Fruit fly (Drosophila melanogaster) whole organism, embryonic: Measurements from ENCODE around the gene papi.

ENCODE experiments used
- Aef1 ChIP-seq: fragments of 200-800 bp; sonication (Bioruptor generic); IDR thresholded peaks from 3 replicates; pipeline ENCODE4 v1.3.6; 2022; ENCODE audit warnings: missing biosample characterization, missing genetic modification characterization
- Atf-2 ChIP-seq: fragments of 200-800 bp; sonication (Bioruptor generic); optimal IDR thresholded peaks from 2 replicates; lab custom pipeline; 2016; ENCODE audit warnings: missing biosample characterization, missing genetic modification characterization
- Awh ChIP-seq: fragments of 200-800 bp; sonication (Bioruptor generic); IDR thresholded peaks from 2 replicates; pipeline ENCODE4, ENCODE4 v1.3.6; 2022; ENCODE audit warnings: missing biosample characterization, missing genetic modification characterization
- CG12155 ChIP-seq: fragments of 200-800 bp; sonication (Bioruptor generic); optimal IDR thresholded peaks from 3 replicates; lab custom pipeline; 2016; ENCODE audit warnings: missing biosample characterization, missing genetic modification characterization
- CG13624 ChIP-seq: fragments of 200-800 bp; sonication (Bioruptor generic); optimal IDR thresholded peaks from 2 replicates; lab custom pipeline; 2016; ENCODE audit warnings: missing biosample characterization, missing genetic modification characterization
- CG13775 ChIP-seq: fragments of 200-800 bp; sonication (Bioruptor generic); optimal IDR thresholded peaks from 3 replicates; lab custom pipeline; 2017; ENCODE audit warnings: missing biosample characterization, mild to moderate bottlenecking, missing genetic modification characterization
- CG14965 ChIP-seq: fragments of 200-800 bp; sonication (Bioruptor generic); optimal IDR thresholded peaks from 2 replicates; lab custom pipeline; 2016; ENCODE audit warnings: missing biosample characterization, missing genetic modification characterization, borderline replicate concordance
- CG16813 ChIP-seq: fragments of 200-800 bp; sonication (Bioruptor generic); IDR thresholded peaks from 3 replicates; pipeline ENCODE4 v1.3.6; 2022; ENCODE audit warnings: missing biosample characterization, missing genetic modification characterization; ENCODE audit not compliant: partially characterized antibody
- CG18599 ChIP-seq: fragments of 200-800 bp; sonication (Bioruptor generic); optimal IDR thresholded peaks from 3 replicates; lab custom pipeline; 2017; ENCODE audit warnings: missing biosample characterization, missing genetic modification characterization, mild to moderate bottlenecking, moderate library complexity, missing genetic modification reagents
- CG18619 ChIP-seq: fragments of 200-800 bp; sonication (Bioruptor generic); optimal IDR thresholded peaks from 3 replicates; lab custom pipeline; 2017; ENCODE audit warnings: missing biosample characterization, mild to moderate bottlenecking, missing genetic modification characterization
- CG2875 ChIP-seq: fragments of 200-800 bp; sonication (Bioruptor generic); optimal IDR thresholded peaks from 2 replicates; lab custom pipeline; 2017; ENCODE audit warnings: missing biosample characterization, mild to moderate bottlenecking, missing genetic modification characterization, missing genetic modification reagents
- CG2889 ChIP-seq: fragments of 200-800 bp; sonication (Bioruptor generic); IDR thresholded peaks from 3 replicates; pipeline ENCODE4 v1.3.6; 2022; ENCODE audit warnings: missing biosample characterization, missing genetic modification characterization
- CG31441 ChIP-seq: fragments of 200-800 bp; sonication (Bioruptor generic); IDR thresholded peaks from 2 replicates; pipeline ENCODE4 v1.3.6; 2022; ENCODE audit warnings: missing biosample characterization, missing genetic modification characterization
- CG32772 ChIP-seq: fragments of 200-800 bp; sonication (Bioruptor generic); IDR thresholded peaks from 2 replicates; pipeline ENCODE4 v1.3.6; 2022; ENCODE audit warnings: missing biosample characterization, missing genetic modification characterization
- CG34422 ChIP-seq: fragments of 200-800 bp; sonication (Bioruptor generic); IDR thresholded peaks from 3 replicates; pipeline ENCODE4 v1.3.6; 2022; ENCODE audit warnings: missing biosample characterization, missing genetic modification characterization
- CG3995 ChIP-seq: fragments of 200-800 bp; sonication (Bioruptor generic); optimal IDR thresholded peaks from 3 replicates; lab custom pipeline; 2016; ENCODE audit warnings: missing biosample characterization, missing genetic modification characterization
- CG4360 ChIP-seq: fragments of 200-800 bp; sonication (Bioruptor generic); IDR thresholded peaks from 2 replicates; pipeline ENCODE4 v1.3.6; 2022; ENCODE audit warnings: missing biosample characterization, missing genetic modification characterization
- CG4424 ChIP-seq: fragments of 200-800 bp; sonication (Bioruptor generic); optimal IDR thresholded peaks from 3 replicates; lab custom pipeline; 2016; ENCODE audit warnings: missing biosample characterization, missing genetic modification characterization
- CG6175 ChIP-seq: fragments of 200-800 bp; sonication (Bioruptor generic); IDR thresholded peaks from 3 replicates; pipeline ENCODE4 v1.3.6; 2022; ENCODE audit warnings: missing biosample characterization, missing genetic modification characterization
- CG6272 ChIP-seq: fragments of 200-800 bp; sonication (Bioruptor generic); IDR thresholded peaks from 2 replicates; pipeline ENCODE4 v1.3.6; 2022; ENCODE audit warnings: missing biosample characterization, missing genetic modification characterization
- CG6689 ChIP-seq: fragments of 200-800 bp; sonication (Bioruptor generic); IDR thresholded peaks from 2 replicates; pipeline ENCODE4 v1.3.6; 2022; ENCODE audit warnings: missing biosample characterization, missing genetic modification characterization
- CG7745 ChIP-seq: fragments of 200-800 bp; sonication (Bioruptor generic); optimal IDR thresholded peaks from 2 replicates; lab custom pipeline; 2018; ENCODE audit warnings: missing biosample characterization, mild to moderate bottlenecking, missing genetic modification characterization, moderate library complexity
- CG8478 ChIP-seq: fragments of >200 bp; optimal IDR thresholded peaks from 2 replicates; lab custom pipeline; 2018
- CG9797 ChIP-seq: fragments of 200-800 bp; sonication (Bioruptor generic); optimal IDR thresholded peaks from 3 replicates; lab custom pipeline; 2018; ENCODE audit warnings: missing biosample characterization, mild to moderate bottlenecking, missing genetic modification characterization
- CG9817 ChIP-seq: fragments of 200-800 bp; sonication (Bioruptor generic); optimal IDR thresholded peaks from 2 replicates; lab custom pipeline; 2018; ENCODE audit warnings: missing biosample characterization, mild to moderate bottlenecking, missing genetic modification characterization, moderate library complexity
- CHES-1-like ChIP-seq: fragments of 200-800 bp; sonication (Bioruptor generic); optimal IDR thresholded peaks from 2 replicates; lab custom pipeline; 2016; ENCODE audit warnings: missing biosample characterization, missing genetic modification characterization
- Ets97D ChIP-seq: fragments of 200-800 bp; sonication (Bioruptor generic); optimal IDR thresholded peaks from 3 replicates; lab custom pipeline; 2016; ENCODE audit warnings: missing biosample characterization, missing genetic modification characterization
- H2.0 ChIP-seq: fragments of 200-800 bp; sonication (Bioruptor generic); IDR thresholded peaks from 2 replicates; pipeline ENCODE4 v1.3.6; 2022; ENCODE audit warnings: missing biosample characterization, missing genetic modification characterization
- HLHmδ ChIP-seq: fragments of 200-800 bp; sonication (Bioruptor generic); optimal IDR thresholded peaks from 2 replicates; lab custom pipeline; 2018; ENCODE audit warnings: missing biosample characterization, mild to moderate bottlenecking, missing genetic modification characterization, moderate library complexity
- Hmx ChIP-seq: fragments of 200-800 bp; sonication (Bioruptor generic); optimal IDR thresholded peaks from 2 replicates; lab custom pipeline; 2016; ENCODE audit warnings: missing biosample characterization, missing genetic modification characterization
- Lhr ChIP-seq: fragments of 200-800 bp; sonication (Bioruptor generic); optimal IDR thresholded peaks from 3 replicates; lab custom pipeline; 2017; ENCODE audit warnings: mild to moderate bottlenecking, missing biosample characterization, missing genetic modification reagents, missing genetic modification characterization
- Med ChIP-seq: fragments of 200-800 bp; sonication (Bioruptor generic); peaks from one replicate; lab custom pipeline; 2016; ENCODE audit warnings: missing biosample characterization, missing genetic modification characterization, mild to moderate bottlenecking, inconsistent platforms, moderate library complexity
- Meics ChIP-seq: fragments of 200-800 bp; sonication (Bioruptor generic); optimal IDR thresholded peaks from 2 replicates; lab custom pipeline; 2017; ENCODE audit warnings: missing biosample characterization, mild to moderate bottlenecking, missing genetic modification characterization
- Sin3A ChIP-seq: fragments of >200 bp; optimal IDR thresholded peaks from 2 replicates; lab custom pipeline; 2018
- ac ChIP-seq: fragments of 200-800 bp; sonication (Bioruptor generic); optimal IDR thresholded peaks from 3 replicates; lab custom pipeline; 2017; ENCODE audit warnings: missing biosample characterization, mild to moderate bottlenecking, missing genetic modification characterization
- az2 ChIP-seq: fragments of 200-800 bp; sonication (Bioruptor generic); optimal IDR thresholded peaks from 3 replicates; lab custom pipeline; 2016; ENCODE audit warnings: missing biosample characterization, missing genetic modification characterization
- cas ChIP-seq: fragments of 200-800 bp; sonication (Bioruptor generic); IDR thresholded peaks from 2 replicates; pipeline ENCODE4 v1.3.6; 2022; ENCODE audit warnings: missing biosample characterization, missing genetic modification characterization
- cato ChIP-seq: fragments of 200-800 bp; sonication (Bioruptor generic); optimal IDR thresholded peaks from 2 replicates; lab custom pipeline; 2016; ENCODE audit warnings: missing biosample characterization, missing genetic modification characterization, borderline replicate concordance
- chinmo ChIP-seq: fragments of 200-800 bp; sonication (Bioruptor generic); IDR thresholded peaks from 4 replicates; pipeline ENCODE4 v1.3.6; 2022; ENCODE audit warnings: missing biosample characterization, missing genetic modification characterization; ENCODE audit not compliant: partially characterized antibody
- danr ChIP-seq: fragments of 200-800 bp; sonication (Bioruptor generic); IDR thresholded peaks from 2 replicates; pipeline ENCODE4 v1.3.6; 2022; ENCODE audit warnings: missing biosample characterization, missing genetic modification characterization
- insv ChIP-seq, 2 experiments: fragments of 200-800 bp; sonication (Bioruptor generic); optimal IDR thresholded peaks; 3 replicates each; lab custom pipeline; 2016 to 2018; ENCODE audit warnings: missing biosample characterization in 2 of 2, missing genetic modification characterization in 2 of 2
- luna ChIP-seq: fragments of 200-800 bp; sonication (Bioruptor generic); optimal IDR thresholded peaks from 2 replicates; lab custom pipeline; 2016; ENCODE audit warnings: missing biosample characterization, missing genetic modification characterization
- mam ChIP-seq: fragments of 200-800 bp; sonication (Bioruptor generic); optimal IDR thresholded peaks from 3 replicates; lab custom pipeline; 2016; ENCODE audit warnings: missing biosample characterization, missing genetic modification characterization
- mld ChIP-seq: fragments of 200-800 bp; sonication (Bioruptor generic); IDR thresholded peaks from 3 replicates; pipeline ENCODE4 v1.3.6; 2022; ENCODE audit warnings: missing biosample characterization, missing genetic modification characterization; ENCODE audit not compliant: partially characterized antibody
- pnt ChIP-seq: fragments of 200-800 bp; sonication (Bioruptor generic); optimal IDR thresholded peaks from 3 replicates; lab custom pipeline; 2016; ENCODE audit warnings: missing biosample characterization, missing genetic modification characterization
- sens-2 ChIP-seq: fragments of 200-800 bp; sonication (Bioruptor generic); IDR thresholded peaks from 2 replicates; pipeline ENCODE4 v1.3.6; 2022; ENCODE audit warnings: missing biosample characterization, missing genetic modification characterization
- sr ChIP-seq: fragments of 200-800 bp; sonication (Bioruptor generic); IDR thresholded peaks from 3 replicates; pipeline ENCODE4 v1.3.6; 2022; ENCODE audit warnings: missing biosample characterization, missing genetic modification characterization
- trem ChIP-seq: fragments of 200-800 bp; optimal IDR thresholded peaks from 3 replicates; lab custom pipeline; 2019; ENCODE audit warnings: missing biosample characterization, mild to moderate bottlenecking, missing genetic modification characterization, moderate library complexity
- trh ChIP-seq: fragments of 200-800 bp; sonication (Bioruptor generic); optimal IDR thresholded peaks from 2 replicates; lab custom pipeline; 2016; ENCODE audit warnings: missing biosample characterization, missing genetic modification characterization
- tx ChIP-seq: fragments of 200-800 bp; sonication (Bioruptor generic); optimal IDR thresholded peaks from 2 replicates; lab custom pipeline; 2016; ENCODE audit warnings: missing biosample characterization, missing genetic modification characterization
- wor ChIP-seq: fragments of 200-800 bp; sonication (Bioruptor generic); IDR thresholded peaks from 2 replicates; pipeline ENCODE4 v1.3.6; 2022; ENCODE audit warnings: missing biosample characterization, missing genetic modification characterization

papi gene

dm6 chr2L:2182735-2183340 is 37.7 kb upstream of the papi start (continued):
- TF ChIP-seq CG4424 (peak; percentile 72), H2.0 (GFP tag; lab: Robert Waterston, UW) (peak; percentile 58; the same call in 1 of the 2 replicates), sr (GFP tag; lab: Robert Waterston, UW) (no peak), CG32772 (GFP tag; lab: Robert Waterston, UW) (peak; percentile 49; the same call in 1 of the 2 replicates), CG6689 (GFP tag; lab: Robert Waterston, UW) (peak; percentile 79), az2 (GFP tag; lab: Kevin White, UChicago) (peak; percentile 51), CG13775 (peak; percentile 72), CG31441 (GFP tag; lab: Robert Waterston, UW) (peak; percentile 81), trh (GFP tag; lab: Kevin White, UChicago) (peak; percentile 44), CG2889 (GFP tag; lab: Robert Waterston, UW) (no peak), trem (tag; lab: Kevin White, UChicago) (peak; percentile 81), Aef1 (GFP tag; lab: Robert Waterston, UW) (no peak), CG6272 (0 out of 2 replicates have a peak, but pooled peaks have one; percentile 34), CG12155 (GFP tag; lab: Kevin White, UChicago) (peak; percentile 41), CG16813 (GFP tag; lab: Robert Waterston, UW) (no peak), CG9817 (tag; lab: Kevin White, UChicago) (no peak), Atf-2 (GFP tag; lab: Kevin White, UChicago) (peak; percentile 56), Sin3A (lab: Kevin White, UChicago) (no peak), CG13624 (peak; percentile 11), mld (GFP tag; lab: Robert Waterston, UW) (no peak), chinmo (GFP tag; lab: Robert Waterston, UW) (no peak), wor (no peak), Lhr (GFP tag; lab: Kevin White, UChicago) (peak; percentile 35), CHES-1-like (peak; percentile 67), Ets97D (GFP tag; lab: Kevin White, UChicago) (no peak), pnt (peak; percentile 72), CG2875 (peak; percentile 61), CG8478 (lab: Kevin White, UChicago) (no peak), cas (GFP tag; lab: Robert Waterston, UW) (no peak), CG34422 (no peak; the same call in 2 of the 3 replicates), mam (GFP tag; lab: Kevin White, UChicago) (no peak), CG14965 (GFP tag; lab: Kevin White, UChicago) (no peak), danr (GFP tag; lab: Robert Waterston, UW) (no peak), luna (GFP tag; lab: Kevin White, UChicago) (no peak), HLHmδ (GFP tag; lab: Kevin White, UChicago) (peak; percentile 51), tx (GFP tag; lab: Kevin White, UChicago) (peak; percentile 37), CG3995 (GFP tag; lab: Kevin White, UChicago) (no peak), ac (GFP tag; lab: Kevin White, UChicago) (peak; percentile 92), CG9797 (GFP tag; lab: Kevin White, UChicago) (no peak), cato (peak; percentile 25), CG18619 (GFP tag; lab: Kevin White, UChicago) (peak; percentile 25), CG6175 (GFP tag; lab: Robert Waterston, UW) (no peak), insv (GFP tag; optimal IDR thresholded peaks at IDR 0.05; lab: Kevin White, UChicago) (no peak), Awh (GFP tag; lab: Robert Waterston, UW) (peak; percentile 66), sens-2 (peak; percentile 68; the same call in 1 of the 2 replicates), Hmx (GFP tag; lab: Kevin White, UChicago) (no peak), Meics (GFP tag; lab: Kevin White, UChicago) (no peak), CG18599 (peak; percentile 5), CG7745 (peak; percentile 59), CG4360 (GFP tag; lab: Robert Waterston, UW) (peak; percentile 49), Med (peak; percentile 85)
